Worm (Caenorhabditis elegans) whole organism, young adult: Measurements from ENCODE around the gene F15A4.2.

Experiments used
- B0019.2 ChIP-seq: fragments of 200-800 bp; sonication (Bioruptor generic); conservative IDR thresholded peaks from 2 replicates; pipeline ENCODE4 v1.3.6; 2022; ENCODE audit warnings: missing genetic modification reagents, missing genetic modification characterization, missing compliant biosample characterization
- C06A6.2 ChIP-seq: fragments of 200-800 bp; sonication (Bioruptor generic); conservative IDR thresholded peaks from 2 replicates; pipeline ENCODE4 v1.3.6; 2022; ENCODE audit warnings: missing genetic modification characterization, missing compliant biosample characterization
- D2030.7 ChIP-seq: fragments of 200-800 bp; sonication (Bioruptor generic); IDR thresholded peaks from 2 replicates; pipeline ENCODE4 v1.3.6; 2022; ENCODE audit warnings: missing genetic modification reagents, missing genetic modification characterization, missing compliant biosample characterization
- F10E7.11 ChIP-seq: sonication (generic microtip); optimal IDR thresholded peaks from 2 replicates; lab custom pipeline; 2017; ENCODE audit warnings: mild to moderate bottlenecking, missing genetic modification characterization, moderate library complexity, missing compliant biosample characterization
- F33H1.4 ChIP-seq: fragments of 200-800 bp; sonication (Bioruptor generic); IDR thresholded peaks from 2 replicates; pipeline ENCODE4 v1.3.6; 2022; ENCODE audit warnings: missing genetic modification reagents, missing genetic modification characterization, missing compliant biosample characterization
- F49E8.2 ChIP-seq: sonication (generic microtip); optimal IDR thresholded peaks from 3 replicates; lab custom pipeline; 2017; ENCODE audit warnings: missing genetic modification characterization, mild to moderate bottlenecking, missing compliant biosample characterization, antibody characterized with exemption, moderate library complexity; ENCODE audit not compliant: insufficient read depth
- F55B11.4 ChIP-seq: sonication (generic microtip); optimal IDR thresholded peaks from 2 replicates; lab custom pipeline; 2016; ENCODE audit warnings: missing compliant biosample characterization, missing genetic modification characterization, borderline replicate concordance; ENCODE audit not compliant: insufficient read depth
- F57C9.4 ChIP-seq: sonication (generic microtip); optimal IDR thresholded peaks from 2 replicates; lab custom pipeline; 2017; ENCODE audit warnings: mild to moderate bottlenecking, missing genetic modification characterization, missing compliant biosample characterization
- K11D2.4 ChIP-seq: fragments of 200-800 bp; sonication (Bioruptor generic); IDR thresholded peaks from 2 replicates; pipeline ENCODE4 v1.3.6; 2022; ENCODE audit warnings: missing genetic modification reagents, missing genetic modification characterization, missing compliant biosample characterization
- T07F8.4 ChIP-seq: sonication (generic microtip); optimal IDR thresholded peaks from 2 replicates; lab custom pipeline; 2016; ENCODE audit warnings: mild to moderate bottlenecking, missing genetic modification characterization, moderate library complexity, missing compliant biosample characterization
- T26A5.8 ChIP-seq: sonication (generic microtip); optimal IDR thresholded peaks from 2 replicates; lab custom pipeline; 2016; ENCODE audit warnings: missing genetic modification characterization, missing compliant biosample characterization
- Y53F4B.3 ChIP-seq: fragments of 200-800 bp; sonication (Bioruptor generic); IDR thresholded peaks from 2 replicates; pipeline ENCODE4 v1.3.6; 2022; ENCODE audit warnings: missing genetic modification reagents, missing genetic modification characterization, missing compliant biosample characterization
- Y53G8AR.9 ChIP-seq: fragments of 200-800 bp; sonication (Bioruptor generic); conservative IDR thresholded peaks from 2 replicates; pipeline ENCODE4 v1.3.6; 2022; ENCODE audit warnings: missing genetic modification reagents, missing genetic modification characterization, missing compliant biosample characterization
- Y67H2A.10 ChIP-seq: fragments of 200-800 bp; sonication (Bioruptor generic); conservative IDR thresholded peaks from 2 replicates; pipeline ENCODE4 v1.3.6; 2022; ENCODE audit warnings: missing genetic modification reagents, missing genetic modification characterization, missing compliant biosample characterization
- Y79H2A.3 ChIP-seq: fragments of 200-800 bp; sonication (Bioruptor generic); conservative IDR thresholded peaks from 2 replicates; pipeline ENCODE4 v1.3.6; 2022; ENCODE audit warnings: missing genetic modification reagents, missing genetic modification characterization, missing compliant biosample characterization
- Y95B8A.8 ChIP-seq: fragments of 200-800 bp; sonication (Bioruptor generic); IDR thresholded peaks from 2 replicates; pipeline ENCODE4 v1.3.6; 2022; ENCODE audit warnings: missing genetic modification reagents, missing genetic modification characterization, missing compliant biosample characterization
- akir-1 ChIP-seq: fragments of 200-800 bp; sonication (Bioruptor generic); optimal IDR thresholded peaks from 2 replicates; lab custom pipeline; 2018; ENCODE audit warnings: mild to moderate bottlenecking, missing genetic modification characterization, moderate library complexity, missing compliant biosample characterization
- aptf-2 ChIP-seq: fragments of 200-800 bp; sonication (Bioruptor generic); conservative IDR thresholded peaks from 2 replicates; pipeline ENCODE4 v1.3.6; 2022; ENCODE audit warnings: missing genetic modification reagents, missing genetic modification characterization, missing compliant biosample characterization
- athp-1 ChIP-seq: sonication (generic microtip); optimal IDR thresholded peaks from 2 replicates; lab custom pipeline; 2017; ENCODE audit warnings: mild to moderate bottlenecking, missing genetic modification characterization, missing compliant biosample characterization
- attf-3 ChIP-seq: fragments of 200-800 bp; sonication (Bioruptor generic); conservative IDR thresholded peaks from 2 replicates; pipeline ENCODE4 v1.3.6; 2022; ENCODE audit warnings: missing genetic modification reagents, missing genetic modification characterization, missing compliant biosample characterization
- bed-2 ChIP-seq: fragments of 200-800 bp; sonication (Bioruptor generic); IDR thresholded peaks from 2 replicates; pipeline ENCODE4 v1.3.6; 2022; ENCODE audit warnings: missing genetic modification reagents, missing genetic modification characterization, missing compliant biosample characterization
- cebp-2 ChIP-seq: fragments of 200-800 bp; sonication (Bioruptor generic); IDR thresholded peaks from 2 replicates; pipeline ENCODE4 v1.3.6; 2022; ENCODE audit warnings: missing genetic modification characterization, missing compliant biosample characterization
- ceh-40 ChIP-seq: fragments of 200-800 bp; sonication (Bioruptor generic); IDR thresholded peaks from 2 replicates; pipeline ENCODE4 v1.3.6; 2022; ENCODE audit warnings: missing genetic modification characterization, missing compliant biosample characterization
- ceh-58 ChIP-seq: fragments of 200-800 bp; sonication (Bioruptor generic); IDR thresholded peaks from 2 replicates; pipeline ENCODE4 v1.3.6; 2022; ENCODE audit warnings: missing genetic modification characterization, missing compliant biosample characterization
- die-1 ChIP-seq: sonication (generic microtip); optimal IDR thresholded peaks from 2 replicates; lab custom pipeline; 2016; ENCODE audit warnings: missing genotype, mild to moderate bottlenecking, missing genetic modification characterization, missing compliant biosample characterization
- dpff-1 ChIP-seq: sonication (generic microtip); optimal IDR thresholded peaks from 2 replicates; lab custom pipeline; 2017; ENCODE audit warnings: mild to moderate bottlenecking, missing genetic modification characterization, missing compliant biosample characterization
- dpl-1 ChIP-seq: fragments of 150-350 bp; optimal IDR thresholded peaks from 2 replicates; lab custom pipeline; 2014; ENCODE audit warnings: missing biosample characterization, missing genetic modification reagents, missing genetic modification characterization
- hlh-12 ChIP-seq: sonication (generic microtip); optimal IDR thresholded peaks from 2 replicates; lab custom pipeline; 2016; ENCODE audit warnings: missing genetic modification characterization, missing compliant biosample characterization
- hmg-20 ChIP-seq: fragments of 200-800 bp; sonication (Bioruptor generic); IDR thresholded peaks from 2 replicates; pipeline ENCODE4 v1.3.6; 2022; ENCODE audit warnings: missing genetic modification reagents, missing genetic modification characterization, missing compliant biosample characterization
- hsf-1 ChIP-seq: fragments of 200-800 bp; sonication (Bioruptor generic); IDR thresholded peaks from 2 replicates; pipeline ENCODE4 v1.3.6; 2022; ENCODE audit warnings: missing genetic modification reagents, missing genetic modification characterization, missing compliant biosample characterization
- let-526 ChIP-seq: fragments of 200-800 bp; sonication (Bioruptor generic); IDR thresholded peaks from 2 replicates; pipeline ENCODE4 v1.3.6; 2022; ENCODE audit warnings: missing genetic modification reagents, missing genetic modification characterization, missing compliant biosample characterization
- lin-35 ChIP-seq, 3 experiments: fragments of 150-350 bp in 2 of 3; sonication (generic microtip) in 1 of 3; optimal IDR thresholded peaks; 2 replicates each; lab custom pipeline; 2014 to 2018; ENCODE audit warnings: missing biosample characterization in 3 of 3, missing genetic modification characterization in 3 of 3, missing genetic modification reagents in 3 of 3
- lin-40 ChIP-seq: sonication (generic microtip); optimal IDR thresholded peaks from 2 replicates; lab custom pipeline; 2016; ENCODE audit warnings: missing genetic modification characterization, mild to moderate bottlenecking, missing compliant biosample characterization, missing genotype, missing genetic modification reagents
- lsl-1 ChIP-seq: fragments of 200-800 bp; sonication (Bioruptor generic); optimal IDR thresholded peaks from 2 replicates; lab custom pipeline; 2018; ENCODE audit warnings: mild to moderate bottlenecking, missing genetic modification characterization, moderate library complexity, missing compliant biosample characterization
- lsy-27 ChIP-seq: sonication (generic microtip); optimal IDR thresholded peaks from 2 replicates; lab custom pipeline; 2017; ENCODE audit warnings: missing genetic modification characterization, mild to moderate bottlenecking, missing compliant biosample characterization, antibody characterized with exemption, missing genotype, borderline replicate concordance; ENCODE audit not compliant: insufficient read depth
- mel-28 ChIP-seq: sonication (generic microtip); optimal IDR thresholded peaks from 2 replicates; lab custom pipeline; 2016; ENCODE audit warnings: borderline replicate concordance, mild to moderate bottlenecking, missing genetic modification characterization, missing compliant biosample characterization
- mxl-1 ChIP-seq: sonication (generic microtip); optimal IDR thresholded peaks from 2 replicates; lab custom pipeline; 2016; ENCODE audit warnings: missing genetic modification characterization, missing compliant biosample characterization
- nhr-27 ChIP-seq: fragments of 200-800 bp; sonication (Bioruptor generic); optimal IDR thresholded peaks from 2 replicates; lab custom pipeline; 2018; ENCODE audit warnings: mild to moderate bottlenecking, missing genetic modification characterization, moderate library complexity, missing compliant biosample characterization
- nhr-90 ChIP-seq: sonication (generic microtip); optimal IDR thresholded peaks from 2 replicates; lab custom pipeline; 2016; ENCODE audit warnings: missing genotype, mild to moderate bottlenecking, missing genetic modification characterization, missing compliant biosample characterization
- snpc-3.4 ChIP-seq: sonication (generic microtip); optimal IDR thresholded peaks from 2 replicates; lab custom pipeline; 2017; ENCODE audit warnings: missing genetic modification characterization, mild to moderate bottlenecking, missing compliant biosample characterization, antibody characterized with exemption, moderate library complexity, missing genotype, missing genetic modification reagents
- snpc-4 ChIP-seq, 5 experiments: fragments of 150-350 bp in 1 of 5; sonication (generic microtip) in 4 of 5; optimal IDR thresholded peaks; 2 replicates each; lab custom pipeline; 2014 to 2018; ENCODE audit warnings: missing genetic modification characterization in 5 of 5, missing biosample characterization in 3 of 5, antibody characterized with exemption in 2 of 5, mild to moderate bottlenecking in 2 of 5, missing compliant biosample characterization in 2 of 5, missing genotype in 2 of 5, moderate library complexity in 2 of 5, missing genetic modification reagents in 1 of 5
- tbx-9 ChIP-seq: sonication (generic microtip); optimal IDR thresholded peaks from 2 replicates; lab custom pipeline; 2016; ENCODE audit warnings: borderline replicate concordance, missing genetic modification characterization, inconsistent platforms, missing compliant biosample characterization
- tlf-1 ChIP-seq: fragments of 200-800 bp; sonication (Bioruptor generic); optimal IDR thresholded peaks from 2 replicates; lab custom pipeline; 2018; ENCODE audit warnings: mild to moderate bottlenecking, missing genetic modification characterization, missing compliant biosample characterization
- unc-130 ChIP-seq: sonication (generic microtip); optimal IDR thresholded peaks from 2 replicates; lab custom pipeline; 2016; ENCODE audit warnings: missing genetic modification reagents, missing genetic modification characterization, missing compliant biosample characterization
- unc-62 ChIP-seq: fragments of 150-350 bp; optimal IDR thresholded peaks from 2 replicates; lab custom pipeline; 2014; ENCODE audit warnings: missing biosample characterization, missing genetic modification reagents, missing genetic modification characterization
- ztf-22 ChIP-seq: fragments of 200-800 bp; sonication (Bioruptor generic); optimal IDR thresholded peaks from 2 replicates; lab custom pipeline; 2018; ENCODE audit warnings: mild to moderate bottlenecking, missing genetic modification characterization, moderate library complexity, missing compliant biosample characterization
- ztf-26 ChIP-seq: sonication (generic microtip); optimal IDR thresholded peaks from 2 replicates; lab custom pipeline; 2017; ENCODE audit warnings: missing genetic modification characterization, missing compliant biosample characterization
- ztf-28 ChIP-seq: fragments of 200-800 bp; sonication (Bioruptor generic); IDR thresholded peaks from 2 replicates; pipeline ENCODE4 v1.3.6; 2022; ENCODE audit warnings: missing genetic modification reagents, missing genetic modification characterization, missing compliant biosample characterization

F15A4.2 gene

DNA sequence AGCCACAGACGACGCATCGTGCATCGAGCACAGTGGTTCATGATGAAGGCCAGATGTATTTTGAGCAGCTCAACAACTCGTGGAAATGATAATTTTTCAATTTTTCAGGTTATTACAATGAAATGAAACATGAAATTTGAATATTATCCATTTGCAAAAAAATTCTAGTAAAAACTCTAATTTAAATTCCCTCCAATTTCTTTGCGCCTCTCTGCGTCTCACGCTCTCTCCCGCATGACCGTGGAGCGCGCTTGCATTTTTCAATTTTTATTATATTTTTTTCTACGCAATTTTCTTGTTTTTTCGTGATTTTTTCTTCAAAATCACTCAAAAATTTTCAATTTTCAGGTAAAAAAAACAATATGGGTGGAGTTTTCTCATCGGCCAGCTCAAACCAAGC is 2.9 kb upstream of the F15A4.2 start, which contains the start of gene tag-281 (continued):
- TF ChIP-seq snpc-4 (GFP tag; optimal IDR thresholded peaks at IDR 0.05; lab: Kevin White, UChicago) (no peak), snpc-4 (tag; optimal IDR thresholded peaks at IDR 0.05; lab: Kevin White, UChicago) (peak in 3 of 4 experiments; percentile 1 to 60 (median 33)), lin-35 (GFP tag; optimal IDR thresholded peaks at IDR 0.05; lab: Kevin White, UChicago) (peak; percentile 36 to 96 (median 75)), bed-2 (no peak), tbx-9 (tag; lab: Kevin White, UChicago) (no peak), ztf-26 (tag; lab: Kevin White, UChicago) (no peak), ztf-22 (GFP tag; lab: Kevin White, UChicago) (no peak), lin-40 (no peak), snpc-3.4 (tag; lab: Kevin White, UChicago) (no peak), B0019.2 (GFP tag; lab: Robert Waterston, UW) (no peak), let-526 (GFP tag; lab: Robert Waterston, UW) (no peak), lsl-1 (peak; percentile 66), Y95B8A.8 (GFP tag; lab: Robert Waterston, UW) (no peak), hmg-20 (GFP tag; lab: Robert Waterston, UW) (no peak), T07F8.4 (no peak), athp-1 (tag; lab: Kevin White, UChicago) (peak; percentile 25), unc-62 (no peak), nhr-90 (tag; lab: Kevin White, UChicago) (no peak), F33H1.4 (GFP tag; lab: Robert Waterston, UW) (peak; percentile 73), nhr-27 (tag; lab: Kevin White, UChicago) (no peak), hsf-1 (GFP tag; lab: Robert Waterston, UW) (peak; percentile 53), attf-3 (peak; percentile 38; the same call in 1 of the 2 replicates), lsy-27 (tag; lab: Kevin White, UChicago) (no peak), hlh-12 (tag; lab: Kevin White, UChicago) (no peak), dpff-1 (tag; lab: Kevin White, UChicago) (no peak), Y67H2A.10 (GFP tag; lab: Robert Waterston, UW) (no peak), F57C9.4 (tag; lab: Kevin White, UChicago) (no peak), F49E8.2 (peak; percentile 41), dpl-1 (GFP tag; lab: Kevin White, UChicago) (peak; percentile 89), aptf-2 (no peak), Y53G8AR.9 (peak; percentile 50; the same call in 1 of the 2 replicates), K11D2.4 (GFP tag; lab: Robert Waterston, UW) (peak; percentile 52; the same call in 1 of the 2 replicates), Y53F4B.3 (no peak), ztf-28 (GFP tag; lab: Robert Waterston, UW) (no peak), F55B11.4 (no peak), C06A6.2 (GFP tag; lab: Robert Waterston, UW) (no peak), die-1 (tag; lab: Kevin White, UChicago) (no peak), unc-130 (GFP tag; lab: Kevin White, UChicago) (no peak), Y79H2A.3 (GFP tag; lab: Robert Waterston, UW) (no peak), T26A5.8 (tag; lab: Kevin White, UChicago) (no peak), mel-28 (no peak), F10E7.11 (no peak), ceh-40 (GFP tag; lab: Robert Waterston, UW) (no peak), ceh-58 (GFP tag; lab: Robert Waterston, UW) (no peak), akir-1 (GFP tag; lab: Kevin White, UChicago) (no peak), tlf-1 (GFP tag; lab: Kevin White, UChicago) (no peak), D2030.7 (GFP tag; lab: Robert Waterston, UW) (peak; percentile 28; the same call in 1 of the 2 replicates), cebp-2 (GFP tag; lab: Robert Waterston, UW) (no peak), mxl-1 (no peak)
